Worm (Caenorhabditis elegans) whole organism, dauer: ENCODE measurements around the gene cest-24.

Source experiments
- unc-62 ChIP-seq: sonication (generic microtip); optimal IDR thresholded peaks from 2 replicates; lab custom pipeline; 2017; ENCODE audit warnings: missing biosample characterization, missing genetic modification reagents, missing genetic modification characterization

cest-24 gene

ce11 chrV:6316632-6317031 lies at the start of gene cest-24:
cest-24 (plus strand) TSS chrV:6316932.
- TF ChIP-seq unc-62 (GFP tag; lab: Kevin White, UChicago): no peak

DNA sequence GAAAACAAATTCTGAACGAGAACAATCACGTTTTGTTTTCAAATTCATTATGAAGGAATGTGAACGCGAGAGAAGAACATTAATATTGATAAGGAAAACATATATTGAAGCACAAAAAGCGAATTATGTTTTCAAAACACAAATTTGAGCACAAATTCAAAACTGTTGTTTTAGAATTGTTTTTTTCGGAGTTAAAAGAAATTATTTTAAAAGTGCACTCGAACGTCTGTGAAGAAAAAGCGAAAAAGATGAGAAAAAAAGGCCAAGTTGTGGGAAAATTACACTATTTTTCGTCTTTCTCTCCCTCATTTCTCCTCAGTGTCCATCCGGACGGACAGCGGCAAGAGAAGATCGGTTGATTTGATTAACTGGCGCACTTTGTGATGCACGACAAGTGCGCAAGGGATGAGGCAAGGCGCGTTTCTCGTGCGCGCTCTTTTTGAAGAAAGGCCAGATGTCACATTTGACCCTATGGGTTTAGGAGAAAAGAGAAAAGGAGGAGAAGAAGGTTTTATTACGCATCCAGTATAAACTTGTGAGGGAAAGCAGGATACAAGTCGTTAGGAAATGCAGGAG lies 49.4 kb upstream of the cest-24 start, which contains the start of gene mrck-1:
mrck-1 (minus strand) TSS at position 51 of the 576 bp plus-strand sequence.
- no peak for TF ChIP-seq unc-62 (GFP tag; lab: Kevin White, UChicago)

- TF ChIP-seq unc-62 (GFP tag; lab: Kevin White, UChicago): no peak
Observed at ce11 chrV:6267978-6268377, 48.8 kb upstream of the cest-24 start.

- no peak for TF ChIP-seq unc-62 (GFP tag; lab: Kevin White, UChicago)
Observed at ce11 chrV:6268526-6268925, 48.2 kb upstream of the cest-24 start.

- no peak for TF ChIP-seq unc-62 (GFP tag; lab: Kevin White, UChicago)
Observed at ce11 chrV:6268961-6269360, 47.8 kb upstream of the cest-24 start.

ce11 chrV:6270097-6270496 lies 46.6 kb upstream of the cest-24 start:
- TF ChIP-seq unc-62 (GFP tag; lab: Kevin White, UChicago): no peak

ce11 chrV:6270552-6270951 lies 46.2 kb upstream of the cest-24 start, which contains the start of gene F31F7.2:
F31F7.2 (plus strand) TSS chrV:6270852.
- TF ChIP-seq unc-62 (GFP tag; lab: Kevin White, UChicago): no peak

- no peak for TF ChIP-seq unc-62 (GFP tag; lab: Kevin White, UChicago)
Observed at ce11 chrV:6275209-6275608, 41.5 kb upstream of the cest-24 start.

DNA sequence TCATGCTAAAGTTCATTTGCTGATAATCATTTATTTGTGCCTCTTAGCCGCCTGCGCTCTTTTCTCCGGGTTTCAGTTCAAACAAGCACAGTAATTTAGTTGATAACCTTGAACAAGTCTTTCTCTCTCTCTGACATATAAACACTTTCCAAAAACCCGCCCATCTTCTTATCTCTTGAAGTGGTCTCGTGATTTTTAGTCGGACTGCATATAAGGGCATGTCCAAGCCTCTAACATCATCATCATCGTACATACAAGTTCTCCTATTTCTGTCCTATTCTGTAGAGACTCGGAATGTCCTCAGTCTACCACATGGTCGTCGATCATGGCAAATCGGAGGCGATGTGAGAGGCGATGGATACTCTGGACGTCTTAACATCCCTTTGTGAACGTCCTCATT lies 40.5 kb upstream of the cest-24 start, which contains the start of gene F31F7.1:
F31F7.1 (plus strand) TSS at position 235 of the 400 bp plus-strand sequence.
- TF ChIP-seq unc-62 (GFP tag; lab: Kevin White, UChicago): no peak

ce11 chrV:6277178-6277834 lies 39.4 kb upstream of the cest-24 start:
- no peak for TF ChIP-seq unc-62 (GFP tag; lab: Kevin White, UChicago)

DNA sequence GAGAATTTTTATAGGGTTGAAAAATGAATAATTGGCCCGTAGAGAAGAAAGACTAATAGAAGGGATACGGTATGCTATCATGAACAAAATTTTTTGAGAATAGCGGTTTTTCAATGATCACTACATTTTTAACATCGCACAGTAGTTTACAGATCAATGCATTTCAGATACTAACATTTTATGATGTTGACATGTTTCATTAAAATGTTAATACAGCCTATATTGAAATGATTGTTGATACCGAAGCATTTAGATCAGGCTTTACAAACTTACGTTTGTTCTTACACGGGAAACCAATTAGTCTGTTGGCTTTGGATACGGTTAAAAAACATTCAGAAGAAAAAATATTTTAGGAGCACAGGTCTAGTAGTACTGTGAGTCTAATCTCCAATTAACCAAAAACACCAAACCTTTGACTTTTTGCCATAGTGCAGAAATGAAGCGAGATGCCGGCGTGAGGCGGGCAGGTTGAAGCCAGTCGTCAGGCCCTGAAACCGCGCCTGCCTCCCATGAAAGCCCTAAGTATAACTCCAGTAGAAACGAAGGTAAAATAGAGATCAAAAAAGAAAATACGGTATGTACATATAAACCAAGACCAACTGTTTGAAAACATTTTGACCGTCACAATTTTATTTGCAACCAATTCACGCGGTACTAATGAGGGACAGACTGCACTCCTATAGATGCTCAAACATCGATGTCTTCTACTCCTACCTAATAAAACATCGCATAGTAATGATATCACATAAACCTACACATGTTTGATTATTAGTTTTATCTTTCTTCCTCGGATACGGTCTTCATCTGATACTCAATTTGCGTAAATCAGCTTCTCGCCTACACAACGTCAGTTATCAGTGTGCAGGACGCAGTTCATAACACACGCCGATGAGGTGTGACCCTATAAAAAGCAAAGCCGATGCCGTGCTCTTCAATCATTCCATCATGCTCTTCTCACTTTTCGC lies 38.3 kb upstream of the cest-24 start, which contains the start of gene fil-2:
fil-2 (plus strand) TSS at position 915 of the 965 bp plus-strand sequence.
- no peak for TF ChIP-seq unc-62 (GFP tag; lab: Kevin White, UChicago)

ce11 chrV:6280067-6280466 lies 36.7 kb upstream of the cest-24 start:
- no peak for TF ChIP-seq unc-62 (GFP tag; lab: Kevin White, UChicago)

- TF ChIP-seq unc-62 (GFP tag; lab: Kevin White, UChicago): no peak
Observed at ce11 chrV:6281175-6281574, 35.6 kb upstream of the cest-24 start, which contains the start of the genes K12B6.4 and spe-49. K12B6.4 (minus strand) TSS chrV:6281275. spe-49 (plus strand) TSS chrV:6281359.

- no peak for TF ChIP-seq unc-62 (GFP tag; lab: Kevin White, UChicago)
Observed at ce11 chrV:6286343-6286742, 30.4 kb upstream of the cest-24 start, which contains the start of gene srn-1. srn-1 (minus strand) TSS chrV:6286443.

DNA sequence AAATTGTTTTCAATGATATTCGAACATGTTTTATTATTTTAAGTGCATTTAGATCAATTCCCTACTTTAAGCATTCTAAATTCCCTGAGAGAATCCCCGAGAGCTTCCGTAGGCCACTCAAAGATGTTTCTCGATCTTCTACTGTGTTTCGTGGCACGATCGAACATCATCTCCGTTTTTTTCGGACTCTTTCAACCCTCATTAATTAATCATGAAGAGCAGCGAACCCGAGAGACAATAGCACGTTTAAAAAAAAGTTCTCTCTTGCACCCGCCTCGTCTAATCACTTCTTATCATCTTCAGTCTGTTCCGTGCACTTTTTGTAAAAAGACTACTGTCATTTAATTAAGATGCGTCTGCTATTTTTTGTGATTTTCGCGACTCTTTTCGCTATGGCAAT lies 28.1 kb upstream of the cest-24 start, which contains the start of gene K12B6.11:
K12B6.11 (plus strand) TSS at position 301 of the 400 bp plus-strand sequence.
- no peak for TF ChIP-seq unc-62 (GFP tag; lab: Kevin White, UChicago)
